Worm (Caenorhabditis elegans): ENCODE measurements around the gene cest-33.

The cest-33 gene

ce11 chrV:6335226-6335625, 30.2 kb downstream of the cest-33 start:
- TF ChIP-seq blmp-1 (tag; optimal IDR thresholded peaks at IDR 0.05) (no peak), hlh-1 (tag; optimal IDR thresholded peaks at IDR 0.05) (no peak), mls-2 (tag; optimal IDR thresholded peaks at IDR 0.05) (no peak), ham-2 (GFP tag; optimal IDR thresholded peaks at IDR 0.05) (no peak), nhr-2 (tag; optimal IDR thresholded peaks at IDR 0.05) (no peak), sem-2 (GFP tag; optimal IDR thresholded peaks at IDR 0.05) (no peak)

- TF ChIP-seq M03D4.4 (tag; optimal IDR thresholded peaks at IDR 0.05) (no peak), lin-13 (tag; optimal IDR thresholded peaks at IDR 0.05) (no peak)
Observed at ce11 chrV:6331607-6332006, 33.9 kb downstream of the cest-33 start, which contains the start of gene T28C12.1. TSS of gene T28C12.1 (plus strand) at chrV:6331907.

ce11 chrV:6328897-6329296, 36.6 kb downstream of the cest-33 start, which contains the start of gene T28C12.2:
TSS of gene T28C12.2 (plus strand) at chrV:6329197.
- TF ChIP-seq lin-32 (GFP tag; optimal IDR thresholded peaks at IDR 0.05), result no peak
- no peak for TF ChIP-seq pha-4 (tag; optimal IDR thresholded peaks at IDR 0.05)
- TF ChIP-seq cnd-1 (tag; optimal IDR thresholded peaks at IDR 0.05), result no peak
- no peak for TF ChIP-seq unc-120 (tag; optimal IDR thresholded peaks at IDR 0.05; ENCODE audit: poor library complexity, severe bottlenecking)
- no peak for TF ChIP-seq nhr-76 (tag; optimal IDR thresholded peaks at IDR 0.05)
- TF ChIP-seq elt-3 (tag; optimal IDR thresholded peaks at IDR 0.05), result no peak
- TF ChIP-seq lsy-2 (tag; optimal IDR thresholded peaks at IDR 0.05), result no peak
- no peak for TF ChIP-seq ceh-83 (GFP tag; optimal IDR thresholded peaks at IDR 0.05)
- TF ChIP-seq ceh-39 (tag; optimal IDR thresholded peaks at IDR 0.05), result no peak
- TF ChIP-seq M03D4.4 (tag; optimal IDR thresholded peaks at IDR 0.05), result no peak
- TF ChIP-seq sptf-1 (tag; optimal IDR thresholded peaks at IDR 0.05), result no peak
- no peak for TF ChIP-seq ztf-11 (tag; optimal IDR thresholded peaks at IDR 0.05)
- no peak for TF ChIP-seq nhr-28 (tag; optimal IDR thresholded peaks at IDR 0.05)

ce11 chrV:6326980-6327379, 38.5 kb downstream of the cest-33 start, which contains the start of gene fbxa-202:
TSS of gene fbxa-202 (plus strand) at chrV:6327280.
- TF ChIP-seq ham-2 (GFP tag; optimal IDR thresholded peaks at IDR 0.05) (no peak), nhr-12 (tag; optimal IDR thresholded peaks at IDR 0.05) (no peak), bed-3 (GFP tag; optimal IDR thresholded peaks at IDR 0.05) (no peak), ceh-39 (tag; optimal IDR thresholded peaks at IDR 0.05) (no peak), ces-1 (GFP tag; optimal IDR thresholded peaks at IDR 0.05) (no peak), ceh-83 (GFP tag; optimal IDR thresholded peaks at IDR 0.05) (no peak), tbx-8 (GFP tag; optimal IDR thresholded peaks at IDR 0.05) (no peak), lin-13 (tag; optimal IDR thresholded peaks at IDR 0.05) (no peak), drap-1 (GFP tag; optimal IDR thresholded peaks at IDR 0.05) (no peak), unc-62 (GFP tag; optimal IDR thresholded peaks at IDR 0.05) (no peak), flh-1 (GFP tag; optimal IDR thresholded peaks at IDR 0.05) (no peak), pha-4 (tag; optimal IDR thresholded peaks at IDR 0.05) (no peak), lin-32 (GFP tag; optimal IDR thresholded peaks at IDR 0.05) (no peak)

- TF ChIP-seq ceh-83 (GFP tag; optimal IDR thresholded peaks at IDR 0.05) (no peak), pha-4 (tag; optimal IDR thresholded peaks at IDR 0.05) (no peak), drap-1 (GFP tag; optimal IDR thresholded peaks at IDR 0.05) (no peak), sptf-1 (tag; optimal IDR thresholded peaks at IDR 0.05) (no peak), tbx-8 (GFP tag; optimal IDR thresholded peaks at IDR 0.05) (no peak), unc-39 (tag; optimal IDR thresholded peaks at IDR 0.05) (no peak), unc-120 (tag; optimal IDR thresholded peaks at IDR 0.05; ENCODE audit: poor library complexity, severe bottlenecking) (no peak), lin-32 (GFP tag; optimal IDR thresholded peaks at IDR 0.05) (no peak)
Observed at ce11 chrV:6326394-6326793, 39.1 kb downstream of the cest-33 start.

- TF ChIP-seq sptf-1 (tag; optimal IDR thresholded peaks at IDR 0.05) (no peak), lin-13 (tag; optimal IDR thresholded peaks at IDR 0.05) (no peak), ceh-39 (tag; optimal IDR thresholded peaks at IDR 0.05) (no peak), flh-1 (GFP tag; optimal IDR thresholded peaks at IDR 0.05) (no peak), unc-62 (GFP tag; optimal IDR thresholded peaks at IDR 0.05) (no peak), nhr-2 (tag; optimal IDR thresholded peaks at IDR 0.05) (no peak), ham-2 (GFP tag; optimal IDR thresholded peaks at IDR 0.05) (no peak), unc-39 (tag; optimal IDR thresholded peaks at IDR 0.05) (no peak), unc-120 (tag; optimal IDR thresholded peaks at IDR 0.05; ENCODE audit: poor library complexity, severe bottlenecking) (no peak), lsy-2 (tag; optimal IDR thresholded peaks at IDR 0.05) (no peak), elt-1 (tag; optimal IDR thresholded peaks at IDR 0.05; ENCODE audit: borderline replicate concordance, insufficient read depth) (no peak), mab-5 (tag; optimal IDR thresholded peaks at IDR 0.05) (no peak), lin-32 (GFP tag; optimal IDR thresholded peaks at IDR 0.05) (no peak), mls-2 (tag; optimal IDR thresholded peaks at IDR 0.05) (no peak), nhr-12 (tag; optimal IDR thresholded peaks at IDR 0.05) (no peak), mep-1 (tag; optimal IDR thresholded peaks at IDR 0.05) (no peak), ces-1 (GFP tag; optimal IDR thresholded peaks at IDR 0.05) (no peak)
Observed at ce11 chrV:6323602-6324001, 41.9 kb downstream of the cest-33 start.

Measured in whole organism, mixed stage, embryonic.